Worm (Caenorhabditis elegans): ENCODE measurements around the gene cyp-34A5.

DNA sequence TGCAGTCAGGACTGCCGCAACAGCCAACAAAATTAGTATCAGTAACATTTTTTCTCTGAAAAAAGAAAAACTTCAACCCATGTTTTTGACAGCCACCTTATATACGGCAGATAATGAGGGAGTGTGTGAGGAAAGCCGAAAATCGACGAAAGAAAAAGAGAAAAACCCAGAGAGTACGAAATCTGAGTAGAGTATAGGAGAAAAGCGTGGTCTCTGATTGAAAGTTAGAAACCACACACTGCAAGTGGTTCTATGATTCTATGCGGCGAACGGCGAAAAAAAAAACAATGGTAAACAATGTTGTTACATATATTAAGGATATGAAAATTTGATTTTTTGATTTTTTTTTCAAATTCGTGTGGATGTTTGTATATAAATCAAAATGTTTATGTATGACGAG lies 10.3 kb upstream of the cyp-34A5 start, which contains the start of gene cyp-34A8:
- no peak for TF ChIP-seq pha-4 (tag; optimal IDR thresholded peaks at IDR 0.05)
- no peak for TF ChIP-seq elt-3 (tag; optimal IDR thresholded peaks at IDR 0.05)
- no peak for TF ChIP-seq nhr-76 (tag; optimal IDR thresholded peaks at IDR 0.05)
- TF ChIP-seq tbx-8 (GFP tag; optimal IDR thresholded peaks at IDR 0.05), result no peak
- TF ChIP-seq mls-2 (tag; optimal IDR thresholded peaks at IDR 0.05), result no peak
- TF ChIP-seq unc-62 (GFP tag; optimal IDR thresholded peaks at IDR 0.05), result no peak
- no peak for TF ChIP-seq blmp-1 (tag; optimal IDR thresholded peaks at IDR 0.05)
- no peak for TF ChIP-seq sptf-1 (tag; optimal IDR thresholded peaks at IDR 0.05)
- TF ChIP-seq ztf-11 (tag; optimal IDR thresholded peaks at IDR 0.05), result no peak

Measured in whole organism, mixed stage, embryonic.